Worm (Caenorhabditis elegans) whole organism, late embryonic: ENCODE results near the gene gsp-1.
A peak's percentile ranks its signal among the peaks of the same experiment; 100 is the strongest.

Experiments used
- C38D4.7 ChIP-seq: fragments of 200-800 bp; sonication (Bioruptor generic); optimal IDR thresholded peaks from 2 replicates; lab custom pipeline; 2018; ENCODE audit warnings: mild to moderate bottlenecking, missing genetic modification characterization, moderate library complexity, missing compliant biosample characterization
- F13H6.1 ChIP-seq: sonication (generic microtip); optimal IDR thresholded peaks from 2 replicates; lab custom pipeline; 2016; ENCODE audit warnings: missing genetic modification characterization, missing compliant biosample characterization
- Y22D7AL.16 ChIP-seq: sonication (generic microtip); optimal IDR thresholded peaks from 2 replicates; lab custom pipeline; 2016; ENCODE audit warnings: missing genetic modification characterization, missing compliant biosample characterization
- ceh-24 ChIP-seq: sonication (generic microtip); optimal IDR thresholded peaks from 2 replicates; lab custom pipeline; 2016; ENCODE audit warnings: mild to moderate bottlenecking, missing genetic modification characterization, missing compliant biosample characterization
- ceh-31 ChIP-seq: sonication (generic microtip); optimal IDR thresholded peaks from 2 replicates; lab custom pipeline; 2016; ENCODE audit warnings: missing genetic modification characterization, missing compliant biosample characterization
- ceh-34 ChIP-seq: sonication (generic microtip); optimal IDR thresholded peaks from 2 replicates; lab custom pipeline; 2016; ENCODE audit warnings: mild to moderate bottlenecking, missing genetic modification characterization, missing compliant biosample characterization
- ceh-45 ChIP-seq: fragments of 200-800 bp; sonication (Bioruptor generic); IDR thresholded peaks from 2 replicates; pipeline ENCODE4 v1.3.6; 2022; ENCODE audit warnings: missing genetic modification reagents, missing genetic modification characterization, missing compliant biosample characterization
- ceh-6 ChIP-seq: fragments of 200-800 bp; sonication (Bioruptor generic); optimal IDR thresholded peaks from 2 replicates; lab custom pipeline; 2018; ENCODE audit warnings: mild to moderate bottlenecking, missing genetic modification characterization, missing compliant biosample characterization
- dve-1 ChIP-seq: sonication (generic microtip); optimal IDR thresholded peaks from 2 replicates; lab custom pipeline; 2017; ENCODE audit warnings: antibody characterized with exemption, mild to moderate bottlenecking, missing genetic modification characterization, missing compliant biosample characterization
- eyg-1 ChIP-seq: sonication (generic microtip); optimal IDR thresholded peaks from 2 replicates; lab custom pipeline; 2016; ENCODE audit warnings: missing genotype, missing genetic modification characterization, missing compliant biosample characterization
- fkh-10 ChIP-seq: fragments of 150-350 bp; optimal IDR thresholded peaks from 2 replicates; lab custom pipeline; 2014; ENCODE audit warnings: missing biosample characterization, missing genetic modification reagents, missing genetic modification characterization
- fkh-6 ChIP-seq: sonication (generic microtip); optimal IDR thresholded peaks from 2 replicates; lab custom pipeline; 2016; ENCODE audit warnings: missing genetic modification characterization, missing compliant biosample characterization
- hlh-13 ChIP-seq: fragments of 200-800 bp; sonication (Bioruptor generic); optimal IDR thresholded peaks from 2 replicates; lab custom pipeline; 2018; ENCODE audit warnings: mild to moderate bottlenecking, missing genetic modification characterization, missing compliant biosample characterization
- hlh-15 ChIP-seq: sonication (generic microtip); optimal IDR thresholded peaks from 2 replicates; lab custom pipeline; 2016; ENCODE audit warnings: missing genetic modification characterization, missing compliant biosample characterization
- hlh-30 ChIP-seq: sonication (generic microtip); optimal IDR thresholded peaks from 2 replicates; lab custom pipeline; 2017; ENCODE audit warnings: antibody characterized with exemption, missing genetic modification characterization, missing compliant biosample characterization; ENCODE audit not compliant: insufficient read depth
- lim-6 ChIP-seq: sonication (generic microtip); optimal IDR thresholded peaks from 2 replicates; lab custom pipeline; 2016; ENCODE audit warnings: missing genetic modification characterization, missing compliant biosample characterization
- mec-3 ChIP-seq: sonication (generic microtip); optimal IDR thresholded peaks from 2 replicates; lab custom pipeline; 2016; ENCODE audit warnings: borderline replicate concordance, missing genetic modification characterization, missing compliant biosample characterization
- npax-4 ChIP-seq: sonication (generic microtip); optimal IDR thresholded peaks from 2 replicates; lab custom pipeline; 2016; ENCODE audit warnings: missing genetic modification characterization, missing compliant biosample characterization
- odd-2 ChIP-seq: sonication (generic microtip); optimal IDR thresholded peaks from 2 replicates; lab custom pipeline; 2017; ENCODE audit warnings: antibody characterized with exemption, mild to moderate bottlenecking, missing genetic modification characterization, missing compliant biosample characterization
- pag-3 ChIP-seq: sonication (generic microtip); optimal IDR thresholded peaks from 2 replicates; lab custom pipeline; 2016; ENCODE audit warnings: missing compliant biosample characterization, missing genetic modification characterization, borderline replicate concordance
- pqm-1 ChIP-seq: sonication (generic microtip); optimal IDR thresholded peaks from 2 replicates; lab custom pipeline; 2016; ENCODE audit warnings: missing genetic modification characterization, missing compliant biosample characterization
- sox-4 ChIP-seq: sonication (generic microtip); optimal IDR thresholded peaks from 2 replicates; lab custom pipeline; 2017; ENCODE audit warnings: mild to moderate bottlenecking, missing genetic modification characterization, inconsistent platforms, missing compliant biosample characterization
- syd-9 ChIP-seq: sonication (generic microtip); optimal IDR thresholded peaks from 2 replicates; lab custom pipeline; 2016; ENCODE audit warnings: mild to moderate bottlenecking, missing genetic modification characterization, moderate library complexity, missing compliant biosample characterization
- tbx-2 ChIP-seq: sonication (generic microtip); optimal IDR thresholded peaks from 2 replicates; lab custom pipeline; 2016; ENCODE audit warnings: missing genetic modification characterization, missing compliant biosample characterization
- tbx-7 ChIP-seq: sonication (generic microtip); optimal IDR thresholded peaks from 2 replicates; lab custom pipeline; 2016; ENCODE audit warnings: missing genotype, missing genetic modification characterization, missing compliant biosample characterization
- ttx-3 ChIP-seq: sonication (generic microtip); optimal IDR thresholded peaks from 2 replicates; lab custom pipeline; 2016; ENCODE audit warnings: missing genetic modification reagents, missing genetic modification characterization, missing compliant biosample characterization
- unc-3 ChIP-seq, 2 experiments: fragments of 200-800 bp in 1 of 2; sonication (Bioruptor generic) in 1 of 2; sonication (generic microtip) in 1 of 2; conservative IDR thresholded peaks in 1 of 2; optimal IDR thresholded peaks in 1 of 2; 2 replicates each; pipeline versions ENCODE4 v1.3.6 to Lab custom; 2016 to 2022; ENCODE audit warnings: missing compliant biosample characterization in 2 of 2, missing genetic modification characterization in 2 of 2, missing genetic modification reagents in 1 of 2
- unc-42 ChIP-seq: sonication (generic microtip); optimal IDR thresholded peaks from 2 replicates; lab custom pipeline; 2016; ENCODE audit warnings: missing genotype, missing genetic modification characterization, missing compliant biosample characterization
- unc-55 ChIP-seq: sonication (generic microtip); optimal IDR thresholded peaks from 2 replicates; lab custom pipeline; 2017; ENCODE audit warnings: missing biosample characterization, missing genetic modification reagents, missing genetic modification characterization
- zip-5 ChIP-seq: sonication (generic microtip); optimal IDR thresholded peaks from 2 replicates; lab custom pipeline; 2016; ENCODE audit warnings: missing genetic modification characterization, missing compliant biosample characterization

The gsp-1 gene

ce11 chrV:10682122-10682521 is at the start of gene gsp-1:
Gene gsp-1 (plus strand): TSS chrV:10682422.
- TF ChIP-seq npax-4 (no peak), ceh-31 (tag; lab: Kevin White, UChicago) (no peak), dve-1 (tag; lab: Kevin White, UChicago) (no peak), fkh-10 (no peak), pag-3 (tag; lab: Kevin White, UChicago) (no peak), F13H6.1 (tag; lab: Kevin White, UChicago) (no peak)

ce11 chrV:10632758-10633157 is 49.5 kb upstream of the gsp-1 start, which contains the start of gene mab-23:
Gene mab-23 (plus strand): TSS chrV:10633058.
- TF ChIP-seq hlh-13 (GFP tag; lab: Kevin White, UChicago) (no peak), unc-55 (GFP tag; lab: Kevin White, UChicago) (no peak), pqm-1 (tag; lab: Kevin White, UChicago) (no peak), tbx-7 (tag; lab: Kevin White, UChicago) (no peak), lim-6 (no peak), syd-9 (tag; lab: Kevin White, UChicago) (no peak), dve-1 (tag; lab: Kevin White, UChicago) (no peak), odd-2 (tag; lab: Kevin White, UChicago) (no peak), unc-3 (GFP tag; conservative IDR thresholded peaks at IDR 0.05; lab: Robert Waterston, UW) (no peak), unc-3 (tag; optimal IDR thresholded peaks at IDR 0.05; lab: Kevin White, UChicago) (no peak), eyg-1 (tag; lab: Kevin White, UChicago) (no peak)

- TF ChIP-seq Y22D7AL.16 (tag; lab: Kevin White, UChicago) = no peak
Observed at ce11 chrV:10635722-10636121, 46.5 kb upstream of the gsp-1 start, which contains the start of gene kvs-2. Gene kvs-2 (plus strand): TSS chrV:10636022.

- TF ChIP-seq hlh-15 (tag; lab: Kevin White, UChicago) (no peak), unc-42 (peak; percentile 52), hlh-30 (no peak), zip-5 (tag; lab: Kevin White, UChicago) (no peak), ceh-34 (tag; lab: Kevin White, UChicago) (no peak), sox-4 (tag; lab: Kevin White, UChicago) (no peak), ceh-6 (GFP tag; lab: Kevin White, UChicago) (no peak)
Observed at ce11 chrV:10640977-10641376, 41.2 kb upstream of the gsp-1 start.

- TF ChIP-seq C38D4.7 (GFP tag; lab: Kevin White, UChicago) = no peak
- no peak for TF ChIP-seq tbx-2
- no peak for TF ChIP-seq pag-3 (tag; lab: Kevin White, UChicago)
- no peak for TF ChIP-seq ttx-3 (tag; lab: Kevin White, UChicago)
Observed at ce11 chrV:10647043-10647611, 35.1 kb upstream of the gsp-1 start, which contains the start of the genes C32C4.3 and C32C4.16. Gene C32C4.3 (minus strand): TSS chrV:10647143. Gene C32C4.16 (plus strand): TSS chrV:10647561.

- TF ChIP-seq hlh-30 (no peak), lim-6 (no peak), fkh-6 (tag; lab: Kevin White, UChicago) (no peak), ceh-24 (tag; lab: Kevin White, UChicago) (no peak), ceh-45 (GFP tag; lab: Robert Waterston, UW) (no peak), hlh-15 (tag; lab: Kevin White, UChicago) (no peak), mec-3 (no peak)
Observed at ce11 chrV:10648146-10648545, 34.1 kb upstream of the gsp-1 start, which contains the start of gene aqp-6. Gene aqp-6 (plus strand): TSS chrV:10648446.
